Worm (Caenorhabditis elegans) whole organism, midembryonic: ENCODE results near the gene D1086.6.
"Not testable (repeated sequence)": the region's sequence is repeated elsewhere in the genome, so short reads cannot be mapped to it uniquely, and the experiment has no call there.

Source experiments
- T22C8.4 ChIP-seq: fragments of 200-800 bp; sonication (Bioruptor generic); IDR thresholded peaks from 2 replicates; pipeline ENCODE4 v1.3.6; 2022; ENCODE audit warnings: missing genetic modification characterization, missing compliant biosample characterization
- cog-1 ChIP-seq: sonication (generic microtip); optimal IDR thresholded peaks from 2 replicates; lab custom pipeline; 2016; ENCODE audit warnings: missing genetic modification characterization, missing compliant biosample characterization
- flt-1 ChIP-seq: fragments of 200-800 bp; sonication (Bioruptor generic); IDR thresholded peaks from 2 replicates; pipeline ENCODE4 v1.3.6; 2022; ENCODE audit warnings: missing genetic modification characterization, missing compliant biosample characterization
- klf-2 ChIP-seq: fragments of 200-800 bp; sonication (Bioruptor generic); conservative IDR thresholded peaks from 2 replicates; pipeline ENCODE4 v1.3.6; 2022; ENCODE audit warnings: missing genetic modification reagents, missing genetic modification characterization, missing compliant biosample characterization
- med-1 ChIP-seq: sonication (generic microtip); optimal IDR thresholded peaks from 2 replicates; lab custom pipeline; 2017; ENCODE audit warnings: missing genetic modification characterization, mild to moderate bottlenecking, missing compliant biosample characterization, antibody characterized with exemption, missing genetic modification reagents; ENCODE audit not compliant: insufficient read depth
- ref-1 ChIP-seq: fragments of 200-800 bp; sonication (Bioruptor generic); conservative IDR thresholded peaks from 2 replicates; pipeline ENCODE4 v1.3.6; 2022; ENCODE audit warnings: missing genetic modification reagents, missing genetic modification characterization, missing compliant biosample characterization
- tab-1 ChIP-seq: fragments of 200-800 bp; sonication (Bioruptor generic); IDR thresholded peaks from 2 replicates; pipeline ENCODE4 v1.3.6; 2022; ENCODE audit warnings: missing genetic modification characterization, missing compliant biosample characterization
- ztf-23 ChIP-seq: fragments of 200-800 bp; sonication (Bioruptor generic); IDR thresholded peaks from 2 replicates; pipeline ENCODE4 v1.3.6; 2022; ENCODE audit warnings: missing genetic modification reagents, missing genetic modification characterization, missing compliant biosample characterization
- ztf-29 ChIP-seq: fragments of 200-800 bp; sonication (Bioruptor generic); IDR thresholded peaks from 2 replicates; pipeline ENCODE4 v1.3.6; 2022; ENCODE audit warnings: missing genetic modification reagents, missing genetic modification characterization, missing compliant biosample characterization

D1086.6 gene

ce11 chrV:14079501-14079900 lies at the start of gene D1086.6:
Gene D1086.6, plus strand, starts transcription at chrV:14079801.
- TF ChIP-seq klf-2 (no peak), ref-1 (no peak), med-1 (GFP tag; lab: Kevin White, UChicago) (no peak), T22C8.4 (GFP tag; lab: Robert Waterston, UW) (no peak), cog-1 (tag; lab: Kevin White, UChicago) (no peak), ztf-29 (GFP tag; lab: Robert Waterston, UW) (no peak)

- TF ChIP-seq klf-2 (no peak), ztf-29 (GFP tag; lab: Robert Waterston, UW) (no peak), ref-1 (no peak)
Measured at ce11 chrV:14033649-14034048, 46.0 kb upstream of the D1086.6 start, which contains the start of gene ins-10. Gene ins-10, plus strand, starts transcription at chrV:14033949.

ce11 chrV:14038328-14039084 lies 41.1 kb upstream of the D1086.6 start, which contains the start of gene vps-39:
Gene vps-39, minus strand, starts transcription at chrV:14038378.
- TF ChIP-seq flt-1 (GFP tag; lab: Robert Waterston, UW) (peak; percentile 83), ztf-23 (peak; percentile 90), tab-1 (GFP tag; lab: Robert Waterston, UW) (peak; percentile 62; the same call in 1 of the 2 replicates), med-1 (GFP tag; lab: Kevin White, UChicago) (peak; percentile 36), ztf-29 (GFP tag; lab: Robert Waterston, UW) (peak; percentile 7; the same call in 1 of the 2 replicates), ref-1 (peak; percentile 35; the same call in 1 of the 2 replicates), T22C8.4 (GFP tag; lab: Robert Waterston, UW) (peak; percentile 65), klf-2 (peak; percentile 84)

- TF ChIP-seq T22C8.4 (GFP tag; lab: Robert Waterston, UW); cog-1 (tag; lab: Kevin White, UChicago); ref-1: not testable (repeated sequence)
Measured at ce11 chrV:14049274-14049673, 30.3 kb upstream of the D1086.6 start, which contains the start of gene F58D12.1. Gene F58D12.1, plus strand, starts transcription at chrV:14049574.

ce11 chrV:14055097-14055496 lies 24.5 kb upstream of the D1086.6 start:
- TF ChIP-seq ztf-29 (GFP tag; lab: Robert Waterston, UW) (peak; percentile 59; the same call in 1 of the 2 replicates), klf-2 (peak; percentile 63; the same call in 1 of the 2 replicates), cog-1 (tag; lab: Kevin White, UChicago) (peak; percentile 74), ztf-23 (peak; percentile 82), flt-1 (GFP tag; lab: Robert Waterston, UW) (peak; percentile 73; the same call in 1 of the 2 replicates), T22C8.4 (GFP tag; lab: Robert Waterston, UW) (peak; percentile 67)

ce11 chrV:14057540-14057939 lies 22.1 kb upstream of the D1086.6 start, which contains the start of gene F58D12.3:
Gene F58D12.3, plus strand, starts transcription at chrV:14057840.
- TF ChIP-seq med-1 (GFP tag; lab: Kevin White, UChicago): no peak
- no peak for TF ChIP-seq ztf-29 (GFP tag; lab: Robert Waterston, UW)
- TF ChIP-seq T22C8.4 (GFP tag; lab: Robert Waterston, UW): no peak
- TF ChIP-seq tab-1 (GFP tag; lab: Robert Waterston, UW): no peak
- no peak for TF ChIP-seq ztf-23
- no peak for TF ChIP-seq flt-1 (GFP tag; lab: Robert Waterston, UW)
- TF ChIP-seq cog-1 (tag; lab: Kevin White, UChicago): no peak
- TF ChIP-seq klf-2: no peak
- no peak for TF ChIP-seq ref-1

ce11 chrV:14063980-14064379 lies 15.6 kb upstream of the D1086.6 start:
- TF ChIP-seq ztf-23 (no peak), T22C8.4 (GFP tag; lab: Robert Waterston, UW) (no peak), ref-1 (no peak), tab-1 (GFP tag; lab: Robert Waterston, UW) (no peak), med-1 (GFP tag; lab: Kevin White, UChicago) (no peak), flt-1 (GFP tag; lab: Robert Waterston, UW) (no peak), klf-2 (no peak), ztf-29 (GFP tag; lab: Robert Waterston, UW) (no peak), cog-1 (tag; lab: Kevin White, UChicago) (no peak)

ce11 chrV:14064422-14064821 lies 15.2 kb upstream of the D1086.6 start, which contains the start of gene D1086.21:
Gene D1086.21, plus strand, starts transcription at chrV:14064722.
- no peak for TF ChIP-seq ztf-29 (GFP tag; lab: Robert Waterston, UW)
- no peak for TF ChIP-seq ref-1
- no peak for TF ChIP-seq flt-1 (GFP tag; lab: Robert Waterston, UW)

ce11 chrV:14067816-14068296 lies 11.7 kb upstream of the D1086.6 start, which contains the start of gene D1086.17:
Gene D1086.17, plus strand, starts transcription at chrV:14067866.
- TF ChIP-seq T22C8.4 (GFP tag; lab: Robert Waterston, UW) (no peak), flt-1 (GFP tag; lab: Robert Waterston, UW) (no peak), ref-1 (no peak), cog-1 (tag; lab: Kevin White, UChicago) (no peak), klf-2 (no peak)

ce11 chrV:14069899-14070298 lies 9.7 kb upstream of the D1086.6 start:
- TF ChIP-seq tab-1 (GFP tag; lab: Robert Waterston, UW) (no peak), med-1 (GFP tag; lab: Kevin White, UChicago) (no peak), T22C8.4 (GFP tag; lab: Robert Waterston, UW) (no peak), ztf-23 (no peak), ref-1 (no peak), flt-1 (GFP tag; lab: Robert Waterston, UW) (no peak), klf-2 (no peak)
